Fruit fly (Drosophila melanogaster) whole organism, embryonic: ENCODE measurements around the gene CG10035.

Source experiments
- Blimp-1 ChIP-seq: fragments of 200-800 bp; sonication (Bioruptor generic); optimal IDR thresholded peaks from 3 replicates; lab custom pipeline; 2018; ENCODE audit warnings: missing biosample characterization, missing genetic modification characterization, mild to moderate bottlenecking, moderate library complexity, missing genetic modification reagents
- Six4 ChIP-seq: fragments of 200-800 bp; sonication (Bioruptor generic); optimal IDR thresholded peaks from 2 replicates; lab custom pipeline; 2016; ENCODE audit warnings: missing biosample characterization, missing genetic modification characterization
- kah ChIP-seq: fragments of 200-800 bp; sonication (Bioruptor generic); optimal IDR thresholded peaks from 2 replicates; lab custom pipeline; 2018; ENCODE audit warnings: missing biosample characterization, mild to moderate bottlenecking, missing genetic modification characterization
- pita ChIP-seq: fragments of 200-800 bp; sonication (Bioruptor generic); optimal IDR thresholded peaks from 2 replicates; lab custom pipeline; 2017; ENCODE audit warnings: missing biosample characterization, mild to moderate bottlenecking, missing genetic modification characterization
- salm ChIP-seq: fragments of 200-800 bp; sonication (Bioruptor generic); optimal IDR thresholded peaks from 2 replicates; lab custom pipeline; 2018; ENCODE audit warnings: missing biosample characterization, mild to moderate bottlenecking, missing genetic modification characterization
- sr ChIP-seq: fragments of 200-800 bp; sonication (Bioruptor generic); IDR thresholded peaks from 3 replicates; pipeline ENCODE4 v1.3.6; 2022; ENCODE audit warnings: missing biosample characterization, missing genetic modification characterization
- unpg ChIP-seq: fragments of 200-800 bp; sonication (Bioruptor generic); optimal IDR thresholded peaks from 3 replicates; lab custom pipeline; 2018; ENCODE audit warnings: missing biosample characterization, mild to moderate bottlenecking, missing genetic modification characterization, moderate library complexity

- TF ChIP-seq sr (GFP tag; lab: Robert Waterston, UW) = no peak
- peak; percentile 66 for TF ChIP-seq kah (GFP tag; lab: Kevin White, UChicago)
- no peak for TF ChIP-seq pita (GFP tag; lab: Kevin White, UChicago)
- TF ChIP-seq Six4 (GFP tag; lab: Kevin White, UChicago) = no peak
- TF ChIP-seq unpg (GFP tag; lab: Kevin White, UChicago) = peak; percentile 70
- TF ChIP-seq salm (tag; lab: Kevin White, UChicago) = no peak
- TF ChIP-seq Blimp-1 = no peak
These were observed 24.0 kb upstream of the CG10035 start, which contains the start of gene CG5167 for dm6 chr3R:12406235-12407196.
